Worm (Caenorhabditis elegans) whole organism, mixed stage, embryonic: ENCODE measurements around the gene ZK945.6.

Experiments used
- M03D4.4 ChIP-seq: sonication (generic microtip); optimal IDR thresholded peaks from 2 replicates; lab custom pipeline; 2017; ENCODE audit warnings: mild to moderate bottlenecking, missing genetic modification characterization, missing compliant biosample characterization
- bed-3 ChIP-seq: fragments of 200-800 bp; sonication (Bioruptor generic); optimal IDR thresholded peaks from 3 replicates; lab custom pipeline; 2018; ENCODE audit warnings: mild to moderate bottlenecking, missing genetic modification characterization, moderate library complexity, missing compliant biosample characterization
- blmp-1 ChIP-seq: fragments of 150-350 bp; optimal IDR thresholded peaks from 2 replicates; lab custom pipeline; 2014; ENCODE audit warnings: missing biosample characterization, missing genetic modification characterization
- ceh-39 ChIP-seq: fragments of 150-350 bp; optimal IDR thresholded peaks from 2 replicates; lab custom pipeline; 2014; ENCODE audit warnings: missing biosample characterization, missing genetic modification characterization
- ceh-43 ChIP-seq: fragments of 200-800 bp; sonication (Bioruptor generic); optimal IDR thresholded peaks from 2 replicates; lab custom pipeline; 2018; ENCODE audit warnings: mild to moderate bottlenecking, missing genetic modification characterization, moderate library complexity, missing compliant biosample characterization
- ces-1 ChIP-seq: fragments of 150-350 bp; optimal IDR thresholded peaks from 2 replicates; lab custom pipeline; 2014; ENCODE audit warnings: missing biosample characterization, missing genetic modification reagents, missing genetic modification characterization
- cnd-1 ChIP-seq: fragments of 200-800 bp; sonication (Bioruptor generic); optimal IDR thresholded peaks from 2 replicates; lab custom pipeline; 2018; ENCODE audit warnings: mild to moderate bottlenecking, missing genetic modification characterization, missing compliant biosample characterization
- drap-1 ChIP-seq: fragments of 200-800 bp; sonication (Bioruptor generic); optimal IDR thresholded peaks from 3 replicates; lab custom pipeline; 2018; ENCODE audit warnings: mild to moderate bottlenecking, missing genetic modification characterization, missing compliant biosample characterization
- elt-1 ChIP-seq: sonication (generic microtip); optimal IDR thresholded peaks from 2 replicates; lab custom pipeline; 2017; ENCODE audit warnings: missing genetic modification characterization, mild to moderate bottlenecking, missing compliant biosample characterization, antibody characterized with exemption, moderate library complexity, borderline replicate concordance; ENCODE audit not compliant: insufficient read depth
- flh-1 ChIP-seq: fragments of 200-800 bp; sonication (Bioruptor generic); optimal IDR thresholded peaks from 2 replicates; lab custom pipeline; 2018; ENCODE audit warnings: mild to moderate bottlenecking, missing genetic modification characterization, moderate library complexity, missing compliant biosample characterization
- ham-2 ChIP-seq: fragments of 200-800 bp; sonication (Bioruptor generic); optimal IDR thresholded peaks from 2 replicates; lab custom pipeline; 2018; ENCODE audit warnings: mild to moderate bottlenecking, missing genetic modification characterization, missing compliant biosample characterization
- hlh-1 ChIP-seq: fragments of 150-350 bp; optimal IDR thresholded peaks from 2 replicates; lab custom pipeline; 2014; ENCODE audit warnings: missing biosample characterization, missing genetic modification reagents, missing genetic modification characterization
- lin-13 ChIP-seq: fragments of 150-350 bp; optimal IDR thresholded peaks from 2 replicates; lab custom pipeline; 2014; ENCODE audit warnings: missing biosample characterization, missing genetic modification characterization
- lin-32 ChIP-seq: fragments of 200-800 bp; sonication (Bioruptor generic); optimal IDR thresholded peaks from 2 replicates; lab custom pipeline; 2018; ENCODE audit warnings: mild to moderate bottlenecking, missing genetic modification characterization, missing compliant biosample characterization
- lsy-2 ChIP-seq: fragments of 150-350 bp; optimal IDR thresholded peaks from 2 replicates; lab custom pipeline; 2014; ENCODE audit warnings: missing biosample characterization, missing genetic modification characterization
- mab-5 ChIP-seq: fragments of 150-350 bp; optimal IDR thresholded peaks from 2 replicates; lab custom pipeline; 2014; ENCODE audit warnings: missing biosample characterization, missing genetic modification characterization
- mep-1 ChIP-seq: fragments of 150-350 bp; optimal IDR thresholded peaks from 2 replicates; lab custom pipeline; 2017; ENCODE audit warnings: missing biosample characterization, missing genetic modification reagents, missing genetic modification characterization, inconsistent platforms
- mls-2 ChIP-seq: sonication (generic microtip); optimal IDR thresholded peaks from 2 replicates; lab custom pipeline; 2016; ENCODE audit warnings: mild to moderate bottlenecking, missing genetic modification characterization, moderate library complexity, missing compliant biosample characterization
- nhr-12 ChIP-seq: fragments of 150-350 bp; optimal IDR thresholded peaks from 2 replicates; lab custom pipeline; 2014; ENCODE audit warnings: missing biosample characterization, missing genetic modification characterization
- nhr-2 ChIP-seq: fragments of 150-350 bp; optimal IDR thresholded peaks from 2 replicates; lab custom pipeline; 2014; ENCODE audit warnings: missing biosample characterization, missing genetic modification characterization
- nhr-237 ChIP-seq: fragments of 150-350 bp; optimal IDR thresholded peaks from 2 replicates; lab custom pipeline; 2014; ENCODE audit warnings: missing biosample characterization, missing genetic modification characterization
- nhr-28 ChIP-seq: fragments of 150-350 bp; optimal IDR thresholded peaks from 2 replicates; lab custom pipeline; 2014; ENCODE audit warnings: missing biosample characterization, missing genetic modification characterization
- nhr-76 ChIP-seq: sonication (generic microtip); optimal IDR thresholded peaks from 2 replicates; lab custom pipeline; 2017; ENCODE audit warnings: missing biosample characterization, missing genetic modification characterization
- pha-4 ChIP-seq: fragments of 150-350 bp; optimal IDR thresholded peaks from 2 replicates; lab custom pipeline; 2018; ENCODE audit warnings: missing biosample characterization, missing genetic modification reagents, missing genetic modification characterization
- sem-2 ChIP-seq: fragments of 200-800 bp; sonication (Bioruptor generic); optimal IDR thresholded peaks from 2 replicates; lab custom pipeline; 2018; ENCODE audit warnings: mild to moderate bottlenecking, missing genetic modification characterization, missing compliant biosample characterization
- sptf-1 ChIP-seq: sonication (generic microtip); optimal IDR thresholded peaks from 2 replicates; lab custom pipeline; 2017; ENCODE audit warnings: mild to moderate bottlenecking, missing genetic modification characterization, moderate library complexity, missing compliant biosample characterization
- tbx-8 ChIP-seq: fragments of 200-800 bp; sonication (Bioruptor generic); optimal IDR thresholded peaks from 2 replicates; lab custom pipeline; 2018; ENCODE audit warnings: mild to moderate bottlenecking, missing genetic modification characterization, moderate library complexity, missing compliant biosample characterization
- unc-120 ChIP-seq: sonication (generic microtip); optimal IDR thresholded peaks from 2 replicates; lab custom pipeline; 2017; ENCODE audit warnings: missing genetic modification characterization, missing compliant biosample characterization; ENCODE audit not compliant: poor library complexity, severe bottlenecking
- unc-39 ChIP-seq: fragments of 150-350 bp; optimal IDR thresholded peaks from 2 replicates; lab custom pipeline; 2014; ENCODE audit warnings: missing biosample characterization, missing genetic modification characterization
- zip-8 ChIP-seq: fragments of 150-350 bp; optimal IDR thresholded peaks from 2 replicates; lab custom pipeline; 2014; ENCODE audit warnings: missing biosample characterization, missing genetic modification characterization
- ztf-11 ChIP-seq: fragments of 150-350 bp; optimal IDR thresholded peaks from 2 replicates; lab custom pipeline; 2014; ENCODE audit warnings: missing biosample characterization, missing genetic modification characterization

The ZK945.6 gene

ce11 chrII:10122465-10122864 is 15.7 kb upstream of the ZK945.6 start, which contains the start of gene F27E5.7:
TSS of gene F27E5.7 (plus strand) at chrII:10122765.
- TF ChIP-seq drap-1 (no peak), lin-32 (GFP tag; lab: Kevin White, UChicago) (no peak), cnd-1 (tag; lab: Kevin White, UChicago) (no peak), mls-2 (no peak), unc-120 (tag; lab: Kevin White, UChicago) (no peak), hlh-1 (no peak), tbx-8 (GFP tag; lab: Kevin White, UChicago) (no peak), ces-1 (GFP tag; lab: Kevin White, UChicago) (no peak), nhr-2 (tag; lab: Kevin White, UChicago) (no peak), elt-1 (tag; lab: Kevin White, UChicago) (no peak)

ce11 chrII:10121725-10122124 is 15.0 kb upstream of the ZK945.6 start, which contains the start of gene lov-1:
TSS of gene lov-1 (minus strand) at chrII:10121825.
- TF ChIP-seq ceh-43 (GFP tag; lab: Kevin White, UChicago) (no peak), ces-1 (GFP tag; lab: Kevin White, UChicago) (no peak), lsy-2 (no peak), ceh-39 (no peak), lin-13 (tag; lab: Kevin White, UChicago) (no peak), unc-120 (tag; lab: Kevin White, UChicago) (no peak), zip-8 (tag; lab: Kevin White, UChicago) (no peak), mab-5 (no peak), M03D4.4 (tag; lab: Kevin White, UChicago) (no peak), pha-4 (tag; lab: Kevin White, UChicago) (no peak), nhr-12 (tag; lab: Kevin White, UChicago) (no peak)

ce11 chrII:10116690-10117089 is 9.9 kb upstream of the ZK945.6 start:
- TF ChIP-seq nhr-2 (tag; lab: Kevin White, UChicago) (no peak), lin-13 (tag; lab: Kevin White, UChicago) (no peak), drap-1 (no peak), tbx-8 (GFP tag; lab: Kevin White, UChicago) (no peak), unc-120 (tag; lab: Kevin White, UChicago) (no peak), elt-1 (tag; lab: Kevin White, UChicago) (no peak), ham-2 (GFP tag; lab: Kevin White, UChicago) (no peak), unc-39 (tag; lab: Kevin White, UChicago) (no peak), mls-2 (no peak), ceh-39 (no peak), ces-1 (GFP tag; lab: Kevin White, UChicago) (no peak), mab-5 (no peak), nhr-237 (no peak), nhr-76 (tag; lab: Kevin White, UChicago) (no peak), blmp-1 (tag; lab: Kevin White, UChicago) (no peak), flh-1 (GFP tag; lab: Kevin White, UChicago) (no peak), nhr-28 (tag; lab: Kevin White, UChicago) (no peak), cnd-1 (tag; lab: Kevin White, UChicago) (no peak), sptf-1 (no peak), ztf-11 (tag; lab: Kevin White, UChicago) (no peak)

- TF ChIP-seq ztf-11 (tag; lab: Kevin White, UChicago) (no peak), mep-1 (no peak), blmp-1 (tag; lab: Kevin White, UChicago) (no peak), ceh-39 (no peak), unc-120 (tag; lab: Kevin White, UChicago) (no peak), zip-8 (tag; lab: Kevin White, UChicago) (no peak), elt-1 (tag; lab: Kevin White, UChicago) (no peak), mab-5 (no peak)
Observed at ce11 chrII:10108377-10108776, 1.6 kb upstream of the ZK945.6 start, which contains the start of the genes ZK945.7 and ZK945.8. TSS of gene ZK945.7 (minus strand) at chrII:10108477. TSS of gene ZK945.8 (plus strand) at chrII:10108651.

ce11 chrII:10105604-10106003 is 1.2 kb downstream of the ZK945.6 start, which contains the start of gene ZK945.4:
TSS of gene ZK945.4 (minus strand) at chrII:10105704.
- TF ChIP-seq unc-39 (tag; lab: Kevin White, UChicago) (no peak), ztf-11 (tag; lab: Kevin White, UChicago) (no peak), ham-2 (GFP tag; lab: Kevin White, UChicago) (no peak), hlh-1 (no peak), sptf-1 (no peak), ceh-39 (no peak), lin-13 (tag; lab: Kevin White, UChicago) (no peak), bed-3 (GFP tag; lab: Kevin White, UChicago) (no peak), blmp-1 (tag; lab: Kevin White, UChicago) (no peak), mab-5 (no peak), elt-1 (tag; lab: Kevin White, UChicago) (no peak), pha-4 (tag; lab: Kevin White, UChicago) (no peak), tbx-8 (GFP tag; lab: Kevin White, UChicago) (no peak), ceh-43 (GFP tag; lab: Kevin White, UChicago) (no peak), lin-32 (GFP tag; lab: Kevin White, UChicago) (no peak), sem-2 (GFP tag; lab: Kevin White, UChicago) (no peak)
